Worm (Caenorhabditis elegans): ENCODE results near the gene lro-1.

The lro-1 gene

ce11 chrX:6292143-6292542 is 20.3 kb downstream of the lro-1 start:
- TF ChIP-seq ztf-23 (GFP tag; IDR thresholded peaks at IDR 0.05) (peak; percentile 97), cog-1 (tag; optimal IDR thresholded peaks at IDR 0.05) (peak; percentile 77), tab-1 (GFP tag; IDR thresholded peaks at IDR 0.05) (peak; percentile 99), flt-1 (GFP tag; IDR thresholded peaks at IDR 0.05) (peak; percentile 98), med-1 (GFP tag; optimal IDR thresholded peaks at IDR 0.05; ENCODE audit: insufficient read depth) (peak; percentile 71), ztf-29 (GFP tag; IDR thresholded peaks at IDR 0.05) (peak; percentile 80), ref-1 (GFP tag; conservative IDR thresholded peaks at IDR 0.05) (peak; percentile 96), T22C8.4 (GFP tag; IDR thresholded peaks at IDR 0.05) (peak; percentile 95), klf-2 (GFP tag; conservative IDR thresholded peaks at IDR 0.05) (peak; percentile 97)

- no peak for TF ChIP-seq klf-2 (GFP tag; conservative IDR thresholded peaks at IDR 0.05)
- no peak for TF ChIP-seq ztf-23 (GFP tag; IDR thresholded peaks at IDR 0.05)
- TF ChIP-seq ztf-29 (GFP tag; IDR thresholded peaks at IDR 0.05) = no peak
- no peak for TF ChIP-seq ref-1 (GFP tag; conservative IDR thresholded peaks at IDR 0.05)
- TF ChIP-seq flt-1 (GFP tag; IDR thresholded peaks at IDR 0.05) = no peak
- TF ChIP-seq cog-1 (tag; optimal IDR thresholded peaks at IDR 0.05) = no peak
- TF ChIP-seq med-1 (GFP tag; optimal IDR thresholded peaks at IDR 0.05; ENCODE audit: insufficient read depth) = no peak
- no peak for TF ChIP-seq tab-1 (GFP tag; IDR thresholded peaks at IDR 0.05)
- no peak for TF ChIP-seq T22C8.4 (GFP tag; IDR thresholded peaks at IDR 0.05)
Measured at ce11 chrX:6292812-6293211, 20.9 kb downstream of the lro-1 start, which contains the start of gene mom-1. mom-1 (plus strand) TSS chrX:6293112.

ce11 chrX:6296402-6296844 is 24.5 kb downstream of the lro-1 start:
- TF ChIP-seq ztf-29 (GFP tag; IDR thresholded peaks at IDR 0.05) (peak; percentile 63), cog-1 (tag; optimal IDR thresholded peaks at IDR 0.05) (peak; percentile 99), ztf-23 (GFP tag; IDR thresholded peaks at IDR 0.05) (peak; percentile 87), tab-1 (GFP tag; IDR thresholded peaks at IDR 0.05) (peak; percentile 80; the same call in 1 of the 2 replicates), med-1 (GFP tag; optimal IDR thresholded peaks at IDR 0.05; ENCODE audit: insufficient read depth) (peak; percentile 39), T22C8.4 (GFP tag; IDR thresholded peaks at IDR 0.05) (peak; percentile 92), flt-1 (GFP tag; IDR thresholded peaks at IDR 0.05) (peak; percentile 91), klf-2 (GFP tag; conservative IDR thresholded peaks at IDR 0.05) (peak; percentile 83), ref-1 (GFP tag; conservative IDR thresholded peaks at IDR 0.05) (no peak; the same call in 1 of the 2 replicates)

ce11 chrX:6299641-6300240 is 27.9 kb downstream of the lro-1 start, which contains the start of gene cest-16:
cest-16 (plus strand) TSS chrX:6299942.
- no peak for TF ChIP-seq flt-1 (GFP tag; IDR thresholded peaks at IDR 0.05)
- TF ChIP-seq klf-2 (GFP tag; conservative IDR thresholded peaks at IDR 0.05) = no peak
- TF ChIP-seq ztf-29 (GFP tag; IDR thresholded peaks at IDR 0.05) = no peak
- no peak for TF ChIP-seq ztf-23 (GFP tag; IDR thresholded peaks at IDR 0.05)
- TF ChIP-seq med-1 (GFP tag; optimal IDR thresholded peaks at IDR 0.05; ENCODE audit: insufficient read depth) = no peak
- no peak for TF ChIP-seq cog-1 (tag; optimal IDR thresholded peaks at IDR 0.05)
- TF ChIP-seq tab-1 (GFP tag; IDR thresholded peaks at IDR 0.05) = no peak
- TF ChIP-seq ref-1 (GFP tag; conservative IDR thresholded peaks at IDR 0.05) = no peak
- no peak for TF ChIP-seq T22C8.4 (GFP tag; IDR thresholded peaks at IDR 0.05)

ce11 chrX:6311391-6311790 is 39.5 kb downstream of the lro-1 start, which contains the start of gene npr-38:
npr-38 (plus strand) TSS chrX:6311691.
- no peak for TF ChIP-seq ztf-29 (GFP tag; IDR thresholded peaks at IDR 0.05)
- TF ChIP-seq ref-1 (GFP tag; conservative IDR thresholded peaks at IDR 0.05) = no peak
- TF ChIP-seq T22C8.4 (GFP tag; IDR thresholded peaks at IDR 0.05) = no peak
- no peak for TF ChIP-seq med-1 (GFP tag; optimal IDR thresholded peaks at IDR 0.05; ENCODE audit: insufficient read depth)
- no peak for TF ChIP-seq cog-1 (tag; optimal IDR thresholded peaks at IDR 0.05)

ce11 chrX:6318803-6319202 is 46.9 kb downstream of the lro-1 start:
- TF ChIP-seq ref-1 (GFP tag; conservative IDR thresholded peaks at IDR 0.05) (no peak), cog-1 (tag; optimal IDR thresholded peaks at IDR 0.05) (no peak), med-1 (GFP tag; optimal IDR thresholded peaks at IDR 0.05; ENCODE audit: insufficient read depth) (no peak)

ce11 chrX:6319546-6319945 is 47.7 kb downstream of the lro-1 start, which contains the start of gene chtb-3:
chtb-3 (minus strand) TSS chrX:6319646.
- no peak for TF ChIP-seq flt-1 (GFP tag; IDR thresholded peaks at IDR 0.05)
- TF ChIP-seq klf-2 (GFP tag; conservative IDR thresholded peaks at IDR 0.05) = no peak
- no peak for TF ChIP-seq ztf-23 (GFP tag; IDR thresholded peaks at IDR 0.05)
- TF ChIP-seq med-1 (GFP tag; optimal IDR thresholded peaks at IDR 0.05; ENCODE audit: insufficient read depth) = no peak
- TF ChIP-seq ref-1 (GFP tag; conservative IDR thresholded peaks at IDR 0.05) = no peak
- no peak for TF ChIP-seq tab-1 (GFP tag; IDR thresholded peaks at IDR 0.05)

- TF ChIP-seq cog-1 (tag; optimal IDR thresholded peaks at IDR 0.05) (no peak), flt-1 (GFP tag; IDR thresholded peaks at IDR 0.05) (no peak)
Measured at ce11 chrX:6320887-6321286, 49.0 kb downstream of the lro-1 start.

ce11 chrX:6321380-6321779 is 49.5 kb downstream of the lro-1 start:
- TF ChIP-seq ref-1 (GFP tag; conservative IDR thresholded peaks at IDR 0.05) = no peak
- no peak for TF ChIP-seq klf-2 (GFP tag; conservative IDR thresholded peaks at IDR 0.05)
- no peak for TF ChIP-seq ztf-23 (GFP tag; IDR thresholded peaks at IDR 0.05)
- TF ChIP-seq ztf-29 (GFP tag; IDR thresholded peaks at IDR 0.05) = no peak
- TF ChIP-seq T22C8.4 (GFP tag; IDR thresholded peaks at IDR 0.05) = no peak
- no peak for TF ChIP-seq tab-1 (GFP tag; IDR thresholded peaks at IDR 0.05)
- TF ChIP-seq cog-1 (tag; optimal IDR thresholded peaks at IDR 0.05) = no peak
- no peak for TF ChIP-seq med-1 (GFP tag; optimal IDR thresholded peaks at IDR 0.05; ENCODE audit: insufficient read depth)

ce11 chrX:6323129-6323528 is 51.2 kb downstream of the lro-1 start, which contains the start of gene col-167:
col-167 (plus strand) TSS chrX:6323488.
- no peak for TF ChIP-seq ztf-23 (GFP tag; IDR thresholded peaks at IDR 0.05)
- no peak for TF ChIP-seq klf-2 (GFP tag; conservative IDR thresholded peaks at IDR 0.05)
- TF ChIP-seq ref-1 (GFP tag; conservative IDR thresholded peaks at IDR 0.05) = no peak
- no peak for TF ChIP-seq T22C8.4 (GFP tag; IDR thresholded peaks at IDR 0.05)
- TF ChIP-seq flt-1 (GFP tag; IDR thresholded peaks at IDR 0.05) = no peak
- no peak for TF ChIP-seq cog-1 (tag; optimal IDR thresholded peaks at IDR 0.05)
- no peak for TF ChIP-seq med-1 (GFP tag; optimal IDR thresholded peaks at IDR 0.05; ENCODE audit: insufficient read depth)
- TF ChIP-seq tab-1 (GFP tag; IDR thresholded peaks at IDR 0.05) = no peak
- TF ChIP-seq ztf-29 (GFP tag; IDR thresholded peaks at IDR 0.05) = no peak

Measured in whole organism, midembryonic.